Worm (Caenorhabditis elegans): ENCODE results near the gene dnpp-1.

dnpp-1 gene

ce11 chrIII:5876140-5876675, 12.6 kb upstream of the dnpp-1 start, which contains the start of gene aldo-2 (continued):
- peak; percentile 58 for TF ChIP-seq nhr-25 (tag; optimal IDR thresholded peaks at IDR 0.05)

- TF ChIP-seq fkh-2 (tag; optimal IDR thresholded peaks at IDR 0.05): no peak
- no peak for TF ChIP-seq mdl-1 (tag; optimal IDR thresholded peaks at IDR 0.05)
- TF ChIP-seq lin-15B (tag; optimal IDR thresholded peaks at IDR 0.05): no peak
- peak; percentile 48 for TF ChIP-seq elt-2 (tag; optimal IDR thresholded peaks at IDR 0.05)
- no peak for TF ChIP-seq ztf-4 (tag; optimal IDR thresholded peaks at IDR 0.05)
- no peak for TF ChIP-seq nhr-77 (tag; optimal IDR thresholded peaks at IDR 0.05)
- no peak for TF ChIP-seq nhr-43 (tag; optimal IDR thresholded peaks at IDR 0.05; ENCODE audit: poor library complexity, severe bottlenecking)
- TF ChIP-seq ceh-28 (tag; optimal IDR thresholded peaks at IDR 0.05): no peak
- TF ChIP-seq elt-1 (tag; optimal IDR thresholded peaks at IDR 0.05): peak; percentile 64
- TF ChIP-seq ceh-9 (tag; optimal IDR thresholded peaks at IDR 0.05): no peak
- TF ChIP-seq unc-62 (GFP tag; optimal IDR thresholded peaks at IDR 0.05): no peak
- no peak for TF ChIP-seq ZK546.5 (tag; optimal IDR thresholded peaks at IDR 0.05)
- TF ChIP-seq ceh-82 (tag; optimal IDR thresholded peaks at IDR 0.05): no peak
- TF ChIP-seq jun-1 (tag; optimal IDR thresholded peaks at IDR 0.05): no peak
- TF ChIP-seq zag-1 (tag; optimal IDR thresholded peaks at IDR 0.05): no peak
- no peak for TF ChIP-seq snpc-4 (tag; optimal IDR thresholded peaks at IDR 0.05)
- TF ChIP-seq nhr-76 (tag; optimal IDR thresholded peaks at IDR 0.05): no peak
- no peak for TF ChIP-seq nhr-23 (tag; optimal IDR thresholded peaks at IDR 0.05)
These were observed 12.1 kb upstream of the dnpp-1 start for ce11 chrIII:5875705-5876104.

- TF ChIP-seq nhr-76 (tag; optimal IDR thresholded peaks at IDR 0.05): no peak
These were observed 11.8 kb upstream of the dnpp-1 start for ce11 chrIII:5875418-5875702.

ce11 chrIII:5874664-5875417, 11.2 kb upstream of the dnpp-1 start:
- TF ChIP-seq nhr-237 (tag; optimal IDR thresholded peaks at IDR 0.05): no peak
- TF ChIP-seq nhr-28 (tag; optimal IDR thresholded peaks at IDR 0.05): no peak
- no peak for TF ChIP-seq egl-27 (tag; optimal IDR thresholded peaks at IDR 0.05)
- peak; percentile 48 for TF ChIP-seq ama-1 (optimal IDR thresholded peaks at IDR 0.05)
- TF ChIP-seq nhr-76 (tag; optimal IDR thresholded peaks at IDR 0.05): no peak
- TF ChIP-seq pha-4 (tag; optimal IDR thresholded peaks at IDR 0.05): no peak
- TF ChIP-seq pqm-1 (tag; optimal IDR thresholded peaks at IDR 0.05): no peak
- TF ChIP-seq nhr-43 (tag; optimal IDR thresholded peaks at IDR 0.05; ENCODE audit: poor library complexity, severe bottlenecking): peak; percentile 52

- no peak for TF ChIP-seq egl-5 (tag; optimal IDR thresholded peaks at IDR 0.05)
- peak; percentile 8 for TF ChIP-seq pqm-1 (tag; optimal IDR thresholded peaks at IDR 0.05)
- no peak for TF ChIP-seq snpc-4 (tag; optimal IDR thresholded peaks at IDR 0.05)
- peak; percentile 41 for TF ChIP-seq elt-2 (tag; optimal IDR thresholded peaks at IDR 0.05)
- no peak for TF ChIP-seq aly-2 (tag; optimal IDR thresholded peaks at IDR 0.05)
- TF ChIP-seq zag-1 (tag; optimal IDR thresholded peaks at IDR 0.05): no peak
- peak; percentile 17 to 83 (median 76) for TF ChIP-seq elt-3 (tag; optimal IDR thresholded peaks at IDR 0.05)
- TF ChIP-seq nfya-1 (tag; optimal IDR thresholded peaks at IDR 0.05; ENCODE audit: insufficient read depth): no peak
- TF ChIP-seq hmg-11 (tag; optimal IDR thresholded peaks at IDR 0.05): no peak
- peak; percentile 92 for TF ChIP-seq nhr-43 (tag; optimal IDR thresholded peaks at IDR 0.05; ENCODE audit: poor library complexity, severe bottlenecking)
- no peak for TF ChIP-seq unc-39 (tag; optimal IDR thresholded peaks at IDR 0.05)
- no peak for TF ChIP-seq lin-39 (tag; optimal IDR thresholded peaks at IDR 0.05)
- no peak for TF ChIP-seq nhr-12 (tag; optimal IDR thresholded peaks at IDR 0.05)
- no peak for TF ChIP-seq nhr-77 (tag; optimal IDR thresholded peaks at IDR 0.05)
- no peak for TF ChIP-seq nhr-11 (tag; optimal IDR thresholded peaks at IDR 0.05)
- peak; percentile 5 for TF ChIP-seq fos-1 (tag; optimal IDR thresholded peaks at IDR 0.05)
- no peak for TF ChIP-seq nhr-237 (tag; optimal IDR thresholded peaks at IDR 0.05)
- no peak for TF ChIP-seq mml-1 (tag; optimal IDR thresholded peaks at IDR 0.05)
- TF ChIP-seq lsy-12 (tag; optimal IDR thresholded peaks at IDR 0.05): peak; percentile 38
- TF ChIP-seq fkh-2 (tag; optimal IDR thresholded peaks at IDR 0.05): no peak
- TF ChIP-seq nhr-23 (tag; optimal IDR thresholded peaks at IDR 0.05): peak; percentile 78
- peak; percentile 14 for TF ChIP-seq ztf-4 (tag; optimal IDR thresholded peaks at IDR 0.05)
- TF ChIP-seq jun-1 (tag; optimal IDR thresholded peaks at IDR 0.05): peak; percentile 48
- peak; percentile 5 for TF ChIP-seq nhr-76 (tag; optimal IDR thresholded peaks at IDR 0.05)
- TF ChIP-seq eor-1 (tag; optimal IDR thresholded peaks at IDR 0.05): no peak
- no peak for TF ChIP-seq ceh-82 (tag; optimal IDR thresholded peaks at IDR 0.05)
- TF ChIP-seq egl-27 (tag; optimal IDR thresholded peaks at IDR 0.05): no peak
- TF ChIP-seq ceh-28 (tag; optimal IDR thresholded peaks at IDR 0.05): no peak
- peak; percentile 96 for TF ChIP-seq ama-1 (optimal IDR thresholded peaks at IDR 0.05)
- TF ChIP-seq skn-1 (tag; optimal IDR thresholded peaks at IDR 0.05): no peak
- no peak for TF ChIP-seq ceh-9 (tag; optimal IDR thresholded peaks at IDR 0.05)
- TF ChIP-seq lin-15B (tag; optimal IDR thresholded peaks at IDR 0.05): no peak
- no peak for TF ChIP-seq daf-12 (tag; optimal IDR thresholded peaks at IDR 0.05)
- no peak for TF ChIP-seq ZK546.5 (tag; optimal IDR thresholded peaks at IDR 0.05)
- TF ChIP-seq unc-62 (GFP tag; optimal IDR thresholded peaks at IDR 0.05): peak; percentile 66
- no peak for TF ChIP-seq R02D3.7 (tag; optimal IDR thresholded peaks at IDR 0.05)
- TF ChIP-seq nhr-25 (tag; optimal IDR thresholded peaks at IDR 0.05): peak; percentile 64
These were observed 10.7 kb upstream of the dnpp-1 start for ce11 chrIII:5874263-5874662.

All from whole organism, L3 larva.